Worm (Caenorhabditis elegans): ENCODE measurements around the gene F14D7.2.

DNA sequence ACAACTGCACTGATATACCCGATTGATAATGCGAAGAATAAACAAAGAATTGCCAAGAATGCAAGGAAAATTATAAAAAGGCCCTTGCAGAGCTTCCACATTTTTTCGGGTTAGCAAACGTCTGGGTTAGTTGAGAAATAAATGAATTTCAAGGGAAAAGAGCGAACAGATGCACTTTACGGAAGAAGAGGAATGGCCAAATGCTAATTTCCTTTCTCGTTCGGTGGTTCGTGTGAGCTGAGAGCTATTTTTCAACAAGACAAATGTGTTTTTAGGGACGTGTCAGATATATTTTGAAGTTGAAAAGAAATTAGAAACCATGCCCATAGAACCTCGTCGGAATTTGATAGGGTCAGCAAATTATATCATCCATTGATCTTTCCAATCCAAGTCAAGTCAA lies 32.7 kb downstream of the F14D7.2 start, which contains the start of gene F40G12.2:
- TF ChIP-seq sdc-2 (tag; optimal IDR thresholded peaks at IDR 0.05) (no peak), ceh-31 (tag; optimal IDR thresholded peaks at IDR 0.05) (no peak), nfya-1 (tag; optimal IDR thresholded peaks at IDR 0.05) (no peak), pax-1 (tag; optimal IDR thresholded peaks at IDR 0.05) (no peak), hlh-13 (GFP tag; optimal IDR thresholded peaks at IDR 0.05) (no peak), nhr-11 (tag; optimal IDR thresholded peaks at IDR 0.05) (no peak), unc-55 (GFP tag; optimal IDR thresholded peaks at IDR 0.05) (no peak), pag-3 (tag; optimal IDR thresholded peaks at IDR 0.05; ENCODE audit: borderline replicate concordance) (no peak), pros-1 (tag; optimal IDR thresholded peaks at IDR 0.05) (no peak), unc-86 (tag; optimal IDR thresholded peaks at IDR 0.05) (no peak), dmd-4 (tag; optimal IDR thresholded peaks at IDR 0.05; ENCODE audit: borderline replicate concordance) (no peak), pat-9 (tag; optimal IDR thresholded peaks at IDR 0.05) (no peak), unc-42 (tag; optimal IDR thresholded peaks at IDR 0.05) (no peak)

All from whole organism, late embryonic.